Fruit fly (Drosophila melanogaster): ENCODE data around the gene beta-Man.

The beta-Man gene

DNA sequence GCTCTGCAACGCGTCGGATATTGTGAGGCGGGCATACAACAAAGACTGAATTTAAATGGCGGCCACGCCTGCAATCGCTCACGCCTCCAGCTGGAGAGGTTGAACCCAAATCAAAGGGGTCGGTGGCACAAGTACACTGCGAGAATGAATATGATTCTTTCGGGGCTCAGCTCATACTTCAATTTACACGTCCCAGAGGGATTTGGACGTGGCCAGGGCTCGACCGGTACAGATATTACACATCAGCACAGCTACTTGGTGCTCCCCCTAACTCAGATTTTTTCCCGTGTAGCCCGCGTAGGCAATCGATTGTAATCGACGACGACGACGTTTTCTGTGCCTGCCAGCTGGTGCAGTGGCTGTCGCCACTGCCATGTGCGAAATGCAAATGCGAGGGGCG lies 17.0 kb downstream of the beta-Man start (continued):
- TF ChIP-seq pan (optimal IDR thresholded peaks at IDR 0.05) (no peak), pan (GFP tag; optimal IDR thresholded peaks at IDR 0.05 in 1 of 2, IDR thresholded peaks at IDR 0.05 in 1 of 2) (peak in 1 of 2 experiments; percentile 92), ftz-f1 (GFP tag; optimal IDR thresholded peaks at IDR 0.05) (no peak), Opbp (GFP tag; IDR thresholded peaks at IDR 0.05; ENCODE audit: partially characterized antibody) (no peak), btn (GFP tag; optimal IDR thresholded peaks at IDR 0.05) (peak; percentile 69), CoRest (tag; optimal IDR thresholded peaks at IDR 0.05) (peak; percentile 68), dysf (GFP tag; IDR thresholded peaks at IDR 0.05) (peak; percentile 91), lola (GFP tag; optimal IDR thresholded peaks at IDR 0.05) (peak in 1 of 3 experiments; percentile 12), CG6854 (GFP tag; optimal IDR thresholded peaks at IDR 0.05) (no peak), grau (tag; optimal IDR thresholded peaks at IDR 0.05) (peak; percentile 70), luna (GFP tag; optimal IDR thresholded peaks at IDR 0.05) (no peak), eve (GFP tag; optimal IDR thresholded peaks at IDR 0.05) (no peak), maf-S (GFP tag; optimal IDR thresholded peaks at IDR 0.05) (peak; percentile 46), CG12236 (GFP tag; optimal IDR thresholded peaks at IDR 0.05) (peak; percentile 27), nerfin-2 (GFP tag; IDR thresholded peaks at IDR 0.05; ENCODE audit: partially characterized antibody) (no peak), toy (GFP tag; IDR thresholded peaks at IDR 0.05) (peak; percentile 61; the same call in 1 of the 2 replicates), inv (GFP tag; IDR thresholded peaks at IDR 0.05; ENCODE audit: partially characterized antibody) (no peak), Dref (GFP tag; IDR thresholded peaks at IDR 0.05) (no peak), CG16779 (GFP tag; IDR thresholded peaks at IDR 0.05) (0 out of 2 replicates have a peak, but pooled peaks have one; percentile 51), nmo (GFP tag; optimal IDR thresholded peaks at IDR 0.05) (peak; percentile 80), Gsc (GFP tag; IDR thresholded peaks at IDR 0.05) (peak; percentile 79), stwl (tag; optimal IDR thresholded peaks at IDR 0.05) (no peak), CG12659 (GFP tag; optimal IDR thresholded peaks at IDR 0.05) (peak; percentile 76), dmrt99B (tag; optimal IDR thresholded peaks at IDR 0.05) (peak; percentile 91), CG12942 (GFP tag; optimal IDR thresholded peaks at IDR 0.05) (peak; percentile 71), Hr3 (GFP tag; optimal IDR thresholded peaks at IDR 0.05) (peak; percentile 70), HmgD (GFP tag; optimal IDR thresholded peaks at IDR 0.05) (peak; percentile 48), CG18599 (GFP tag; optimal IDR thresholded peaks at IDR 0.05) (peak; percentile 80), otp (GFP tag; IDR thresholded peaks at IDR 0.05) (peak; percentile 83), CG9876 (GFP tag; optimal IDR thresholded peaks at IDR 0.05) (peak; percentile 54), Oli (tag; optimal IDR thresholded peaks at IDR 0.05) (peak; percentile 79), phol (tag; optimal IDR thresholded peaks at IDR 0.05) (peak; percentile 77), Deaf1 (tag; optimal IDR thresholded peaks at IDR 0.05) (peak; percentile 9), Mad (GFP tag; optimal IDR thresholded peaks at IDR 0.05) (peak; percentile 29), crp (GFP tag; optimal IDR thresholded peaks at IDR 0.05) (peak in 1 of 2 experiments; percentile 25), aop (GFP tag; IDR thresholded peaks at IDR 0.05) (peak; percentile 74; the same call in 1 of the 2 replicates), sqz (GFP tag; optimal IDR thresholded peaks at IDR 0.05) (peak; percentile 8), E2f1 (GFP tag; IDR thresholded peaks at IDR 0.05) (peak; percentile 87), Chrac-16 (GFP tag; optimal IDR thresholded peaks at IDR 0.05) (peak; percentile 59), CG1529 (GFP tag; optimal IDR thresholded peaks at IDR 0.05) (peak; percentile 62), CG3407 (GFP tag; optimal IDR thresholded peaks at IDR 0.05) (peak; percentile 69), sug (tag; optimal IDR thresholded peaks at IDR 0.05) (peak; percentile 23), danr (GFP tag; IDR thresholded peaks at IDR 0.05) (peak; percentile 73), MESR4 (GFP tag; optimal IDR thresholded peaks at IDR 0.05) (no peak), HLHmδ (GFP tag; optimal IDR thresholded peaks at IDR 0.05) (no peak), CG2129 (GFP tag; IDR thresholded peaks at IDR 0.05; ENCODE audit: partially characterized antibody) (no peak), dpn (GFP tag; optimal IDR thresholded peaks at IDR 0.05) (peak; percentile 58 to 86), CG4707 (GFP tag; optimal IDR thresholded peaks at IDR 0.05) (no peak), Fer1 (GFP tag; optimal IDR thresholded peaks at IDR 0.05) (peak; percentile 67), emc (GFP tag; optimal IDR thresholded peaks at IDR 0.05) (peak; percentile 29)
